Fruit fly (Drosophila melanogaster) whole organism, embryonic: ENCODE data around the gene CG17329.

Experiments used
- BtbVII ChIP-seq: fragments of 200-800 bp; sonication (Bioruptor generic); optimal IDR thresholded peaks from 3 replicates; lab custom pipeline; 2017; ENCODE audit warnings: missing biosample characterization, mild to moderate bottlenecking, missing genetic modification characterization
- CG10147 ChIP-seq: fragments of 200-800 bp; sonication (Bioruptor generic); optimal IDR thresholded peaks from 2 replicates; lab custom pipeline; 2019; ENCODE audit warnings: missing biosample characterization, mild to moderate bottlenecking, missing genetic modification characterization, moderate library complexity
- CG10267 ChIP-seq: fragments of 200-800 bp; sonication (Bioruptor generic); optimal IDR thresholded peaks from 2 replicates; lab custom pipeline; 2018; ENCODE audit warnings: missing biosample characterization, mild to moderate bottlenecking, missing genetic modification characterization, moderate library complexity
- CG10979 ChIP-seq: fragments of 200-800 bp; sonication (Bioruptor generic); optimal IDR thresholded peaks from 2 replicates; lab custom pipeline; 2018; ENCODE audit warnings: missing biosample characterization, mild to moderate bottlenecking, missing genetic modification characterization, moderate library complexity
- CG11093 ChIP-seq: fragments of 200-800 bp; sonication (Bioruptor generic); IDR thresholded peaks from 3 replicates; pipeline ENCODE4 v1.3.6; 2022; ENCODE audit warnings: missing biosample characterization, missing genetic modification characterization
- CG11695 ChIP-seq: fragments of 200-800 bp; sonication (Bioruptor generic); IDR thresholded peaks from 3 replicates; pipeline ENCODE4 v1.3.6; 2022; ENCODE audit warnings: missing biosample characterization, missing genetic modification characterization
- CG14667 ChIP-seq: fragments of 200-800 bp; sonication (Bioruptor generic); IDR thresholded peaks from 2 replicates; pipeline ENCODE4 v1.3.6; 2022; ENCODE audit warnings: missing biosample characterization, missing genetic modification characterization
- CG14860 ChIP-seq: fragments of 200-800 bp; sonication (Bioruptor generic); IDR thresholded peaks from 3 replicates; pipeline ENCODE4 v1.3.6; 2022; ENCODE audit warnings: missing biosample characterization, missing genetic modification characterization; ENCODE audit not compliant: partially characterized antibody
- CG17359 ChIP-seq: fragments of 200-800 bp; sonication (Bioruptor generic); optimal IDR thresholded peaks from 3 replicates; lab custom pipeline; 2018; ENCODE audit warnings: missing biosample characterization, mild to moderate bottlenecking, missing genetic modification characterization, moderate library complexity
- CG17568 ChIP-seq: fragments of 200-800 bp; sonication (Bioruptor generic); optimal IDR thresholded peaks from 2 replicates; lab custom pipeline; 2018; ENCODE audit warnings: missing biosample characterization, mild to moderate bottlenecking, missing genetic modification characterization, moderate library complexity
- CG17829 ChIP-seq: fragments of 200-800 bp; optimal IDR thresholded peaks from 2 replicates; lab custom pipeline; 2019; ENCODE audit warnings: missing biosample characterization, mild to moderate bottlenecking, missing genetic modification characterization, moderate library complexity
- CG18011 ChIP-seq: fragments of 200-800 bp; sonication (Bioruptor generic); optimal IDR thresholded peaks from 2 replicates; lab custom pipeline; 2017; ENCODE audit warnings: missing biosample characterization, missing genetic modification characterization, mild to moderate bottlenecking, moderate library complexity, missing genotype
- CG2120 ChIP-seq: fragments of 200-800 bp; sonication (Bioruptor generic); optimal IDR thresholded peaks from 3 replicates; lab custom pipeline; 2016; ENCODE audit warnings: missing biosample characterization, missing genetic modification characterization
- CG32772 ChIP-seq: fragments of 200-800 bp; sonication (Bioruptor generic); IDR thresholded peaks from 2 replicates; pipeline ENCODE4 v1.3.6; 2022; ENCODE audit warnings: missing biosample characterization, missing genetic modification characterization
- CG3995 ChIP-seq: fragments of 200-800 bp; sonication (Bioruptor generic); optimal IDR thresholded peaks from 3 replicates; lab custom pipeline; 2016; ENCODE audit warnings: missing biosample characterization, missing genetic modification characterization
- CG4404 ChIP-seq: fragments of 200-800 bp; sonication (Bioruptor generic); IDR thresholded peaks from 2 replicates; pipeline ENCODE4 v1.3.6; 2022; ENCODE audit warnings: missing biosample characterization, missing genetic modification characterization
- CG7839 ChIP-seq: fragments of 200-800 bp; sonication (Bioruptor generic); optimal IDR thresholded peaks from 3 replicates; lab custom pipeline; 2018; ENCODE audit warnings: missing biosample characterization, mild to moderate bottlenecking, missing genetic modification characterization, moderate library complexity
- CG8290 ChIP-seq, 3 experiments: fragments of 200-800 bp; sonication (Bioruptor generic); optimal IDR thresholded peaks; 2 replicates each; lab custom pipeline; 2016 to 2019; ENCODE audit warnings: missing biosample characterization in 3 of 3, missing genetic modification characterization in 3 of 3, mild to moderate bottlenecking in 2 of 3, moderate library complexity in 1 of 3
- CG9437 ChIP-seq: fragments of 200-800 bp; sonication (Bioruptor generic); optimal IDR thresholded peaks from 2 replicates; lab custom pipeline; 2018; ENCODE audit warnings: missing biosample characterization, mild to moderate bottlenecking, missing genetic modification characterization
- Dll ChIP-seq: fragments of 200-800 bp; sonication (Bioruptor generic); IDR thresholded peaks from 4 replicates; pipeline ENCODE4 v1.3.6; 2022; ENCODE audit warnings: missing biosample characterization, missing genetic modification characterization; ENCODE audit not compliant: partially characterized antibody
- Eip74EF ChIP-seq, 2 experiments: fragments of 200-800 bp in 1 of 2; fragments of >200 bp in 1 of 2; sonication (Bioruptor generic) in 1 of 2; optimal IDR thresholded peaks; 2 replicates each; lab custom pipeline; 2017 to 2019; ENCODE audit warnings: missing biosample characterization in 2 of 2, missing genetic modification characterization in 2 of 2, mild to moderate bottlenecking in 1 of 2, moderate library complexity in 1 of 2
- Elba2 ChIP-seq: fragments of 200-800 bp; sonication (Bioruptor generic); optimal IDR thresholded peaks from 3 replicates; lab custom pipeline; 2016; ENCODE audit warnings: missing biosample characterization, missing genetic modification characterization
- Ets97D ChIP-seq: fragments of 200-800 bp; sonication (Bioruptor generic); optimal IDR thresholded peaks from 3 replicates; lab custom pipeline; 2016; ENCODE audit warnings: missing biosample characterization, missing genetic modification characterization
- HLH4C ChIP-seq: fragments of 200-800 bp; sonication (Bioruptor generic); IDR thresholded peaks from 3 replicates; pipeline ENCODE4 v1.3.6; 2022; ENCODE audit warnings: missing biosample characterization, missing genetic modification characterization; ENCODE audit not compliant: partially characterized antibody
- HLHmδ ChIP-seq: fragments of 200-800 bp; sonication (Bioruptor generic); optimal IDR thresholded peaks from 2 replicates; lab custom pipeline; 2018; ENCODE audit warnings: missing biosample characterization, mild to moderate bottlenecking, missing genetic modification characterization, moderate library complexity
- Hmr ChIP-seq: fragments of 200-800 bp; sonication (Bioruptor generic); optimal IDR thresholded peaks from 3 replicates; lab custom pipeline; 2017; ENCODE audit warnings: mild to moderate bottlenecking, missing biosample characterization, missing genetic modification reagents, missing genetic modification characterization
- Hmx ChIP-seq: fragments of 200-800 bp; sonication (Bioruptor generic); optimal IDR thresholded peaks from 2 replicates; lab custom pipeline; 2016; ENCODE audit warnings: missing biosample characterization, missing genetic modification characterization
- Mad ChIP-seq: fragments of 200-800 bp; sonication (Bioruptor generic); optimal IDR thresholded peaks from 2 replicates; lab custom pipeline; 2016; ENCODE audit warnings: missing biosample characterization, missing genetic modification characterization
- Myb ChIP-seq: fragments of 200-800 bp; sonication (Bioruptor generic); optimal IDR thresholded peaks from 2 replicates; lab custom pipeline; 2016; ENCODE audit warnings: missing biosample characterization, missing genetic modification characterization
- NfI ChIP-seq: fragments of 200-800 bp; sonication (Bioruptor generic); optimal IDR thresholded peaks from 3 replicates; lab custom pipeline; 2018; ENCODE audit warnings: missing biosample characterization, mild to moderate bottlenecking, missing genetic modification characterization, moderate library complexity
- TFAM ChIP-seq: fragments of 200-800 bp; sonication (Bioruptor generic); optimal IDR thresholded peaks from 2 replicates; lab custom pipeline; 2017; ENCODE audit warnings: missing biosample characterization, missing genetic modification characterization, inconsistent platforms
- Xrp1 ChIP-seq: fragments of 200-800 bp; sonication (Bioruptor generic); IDR thresholded peaks from 2 replicates; pipeline ENCODE4 v1.3.6; 2022; ENCODE audit warnings: missing biosample characterization, missing genetic modification characterization
- abd-A ChIP-seq: fragments of 200-800 bp; sonication (Bioruptor generic); optimal IDR thresholded peaks from 3 replicates; lab custom pipeline; 2019; ENCODE audit warnings: missing biosample characterization, mild to moderate bottlenecking, missing genetic modification characterization, moderate library complexity
- ase ChIP-seq: fragments of 200-800 bp; sonication (Bioruptor generic); IDR thresholded peaks from 3 replicates; pipeline ENCODE4 v1.3.6; 2022; ENCODE audit warnings: missing biosample characterization, missing genetic modification characterization
- ash1 ChIP-seq: fragments of 200-800 bp; sonication (Bioruptor generic); optimal IDR thresholded peaks from 2 replicates; lab custom pipeline; 2018; ENCODE audit warnings: missing biosample characterization, mild to moderate bottlenecking, missing genetic modification characterization
- bcd ChIP-seq: fragments of 200-800 bp; sonication (Bioruptor generic); optimal IDR thresholded peaks from 2 replicates; lab custom pipeline; 2017; ENCODE audit warnings: missing biosample characterization, mild to moderate bottlenecking, missing genetic modification characterization
- bowl ChIP-seq: fragments of 200-800 bp; sonication (Bioruptor generic); IDR thresholded peaks from 2 replicates; pipeline ENCODE4 v1.3.6; 2022; ENCODE audit warnings: missing biosample characterization, missing genetic modification characterization
- dati ChIP-seq: fragments of 200-800 bp; sonication (Bioruptor generic); IDR thresholded peaks from 2 replicates; pipeline ENCODE4 v1.3.6; 2022; ENCODE audit warnings: missing biosample characterization, missing genetic modification characterization
- dm ChIP-seq: fragments of 200-800 bp; sonication (Bioruptor generic); optimal IDR thresholded peaks from 3 replicates; lab custom pipeline; 2016; ENCODE audit warnings: missing biosample characterization, missing genetic modification characterization
- kah ChIP-seq: fragments of 200-800 bp; sonication (Bioruptor generic); optimal IDR thresholded peaks from 2 replicates; lab custom pipeline; 2018; ENCODE audit warnings: missing biosample characterization, mild to moderate bottlenecking, missing genetic modification characterization
- kay ChIP-seq: fragments of 200-800 bp; sonication (Bioruptor generic); optimal IDR thresholded peaks from 2 replicates; lab custom pipeline; 2016; ENCODE audit warnings: missing biosample characterization, missing genetic modification characterization
- lola ChIP-seq, 3 experiments: fragments of >200 bp in 2 of 3; fragments of 200-800 bp in 1 of 3; sonication (Bioruptor generic) in 1 of 3; optimal IDR thresholded peaks; 2 replicates each; lab custom pipeline; 2017 to 2019; ENCODE audit warnings: missing biosample characterization in 3 of 3, missing genetic modification characterization in 3 of 3, mild to moderate bottlenecking in 1 of 3, moderate library complexity in 1 of 3
- maf-S ChIP-seq: fragments of 200-800 bp; sonication (Bioruptor generic); optimal IDR thresholded peaks from 2 replicates; lab custom pipeline; 2016; ENCODE audit warnings: missing biosample characterization, missing genetic modification characterization
- nerfin-1 ChIP-seq: fragments of 200-800 bp; sonication (Bioruptor generic); optimal IDR thresholded peaks from 3 replicates; lab custom pipeline; 2019; ENCODE audit warnings: missing biosample characterization, mild to moderate bottlenecking, missing genetic modification characterization, moderate library complexity
- phol ChIP-seq: fragments of 200-800 bp; sonication (Bioruptor generic); optimal IDR thresholded peaks from 3 replicates; lab custom pipeline; 2018; ENCODE audit warnings: missing biosample characterization, mild to moderate bottlenecking, missing genetic modification characterization, moderate library complexity
- schlank ChIP-seq: fragments of 200-800 bp; sonication (Bioruptor generic); optimal IDR thresholded peaks from 2 replicates; lab custom pipeline; 2018; ENCODE audit warnings: missing biosample characterization, mild to moderate bottlenecking, missing genetic modification characterization
- slp2 ChIP-seq: fragments of 200-800 bp; sonication (Bioruptor generic); optimal IDR thresholded peaks from 2 replicates; lab custom pipeline; 2016; ENCODE audit warnings: missing biosample characterization, missing genetic modification characterization
- ttk ChIP-seq: fragments of 200-800 bp; sonication (Bioruptor generic); IDR thresholded peaks from 2 replicates; pipeline ENCODE4 v2.1.2; 2022; ENCODE audit warnings: missing biosample characterization, missing genetic modification characterization
- wor ChIP-seq: fragments of 200-800 bp; sonication (Bioruptor generic); IDR thresholded peaks from 2 replicates; pipeline ENCODE4 v1.3.6; 2022; ENCODE audit warnings: missing biosample characterization, missing genetic modification characterization

CG17329 gene

DNA sequence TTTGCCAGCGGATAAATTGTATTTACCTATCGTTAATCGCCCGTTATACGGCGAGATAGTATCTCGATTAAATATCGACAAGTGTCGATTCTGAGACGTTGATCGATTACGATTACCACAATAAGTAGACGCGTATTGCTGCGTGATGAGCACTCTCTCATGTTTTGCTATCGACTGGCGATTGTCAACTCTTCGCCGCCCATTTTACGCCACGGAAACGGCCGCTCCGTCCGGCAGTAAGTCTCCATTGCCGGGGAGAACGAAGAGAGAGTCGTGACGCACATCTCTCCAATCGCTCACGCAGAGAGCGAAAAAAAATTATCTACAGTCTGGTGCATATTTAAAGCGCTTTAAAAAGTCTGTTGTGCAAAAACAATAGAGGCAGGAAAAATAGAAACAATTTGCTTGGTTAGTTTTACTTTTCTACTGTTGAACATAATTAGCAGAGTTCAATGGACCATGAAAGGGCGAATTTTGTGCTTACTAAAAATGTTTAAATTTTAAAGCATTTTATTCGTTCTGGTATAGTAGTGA lies 39.4 kb upstream of the CG17329 start, which contains the start of gene CG46309 (continued):
- TF ChIP-seq Hmx = no peak
- TF ChIP-seq CG7839 (tag; lab: Kevin White, UChicago) = no peak
- TF ChIP-seq CG11695 (GFP tag; lab: Robert Waterston, UW) = peak; percentile 59; the same call in 2 of the 3 replicates
- TF ChIP-seq Xrp1 (GFP tag; lab: Robert Waterston, UW) = peak; percentile 44; the same call in 1 of the 2 replicates
- TF ChIP-seq Elba2 = no peak
- TF ChIP-seq dati (GFP tag; lab: Robert Waterston, UW) = no peak
- no peak for TF ChIP-seq kah (GFP tag; lab: Kevin White, UChicago)
- TF ChIP-seq ase (GFP tag; lab: Robert Waterston, UW) = no peak
- TF ChIP-seq kay (GFP tag; lab: Kevin White, UChicago) = peak; percentile 49
- TF ChIP-seq lola (GFP tag; optimal IDR thresholded peaks at IDR 0.05; lab: Kevin White, UChicago) = no peak
- TF ChIP-seq wor (GFP tag; lab: Robert Waterston, UW) = no peak
- peak; percentile 36 for TF ChIP-seq CG10267 (tag; lab: Kevin White, UChicago)
- peak; percentile 53; the same call in 1 of the 2 replicates for TF ChIP-seq bowl (GFP tag; lab: Robert Waterston, UW)
- TF ChIP-seq slp2 (GFP tag; lab: Kevin White, UChicago) = no peak
- no peak for TF ChIP-seq nerfin-1 (tag; lab: Kevin White, UChicago)
- TF ChIP-seq CG9437 (GFP tag; lab: Kevin White, UChicago) = no peak
- peak; percentile 95 for TF ChIP-seq CG14860 (GFP tag; lab: Robert Waterston, UW)
- no peak for TF ChIP-seq HLHmδ (GFP tag; lab: Kevin White, UChicago)
- no peak for TF ChIP-seq CG3995 (GFP tag; lab: Kevin White, UChicago)
- TF ChIP-seq phol (tag; lab: Kevin White, UChicago) = no peak
- no peak for TF ChIP-seq dm
- no peak for TF ChIP-seq Mad (GFP tag; lab: Kevin White, UChicago)
- peak; percentile 70 for TF ChIP-seq CG17568 (GFP tag; lab: Kevin White, UChicago)
- peak; percentile 73 for TF ChIP-seq Myb
- TF ChIP-seq CG4404 (GFP tag; lab: Robert Waterston, UW) = no peak
- TF ChIP-seq NfI (GFP tag; lab: Kevin White, UChicago) = no peak
- peak; percentile 29 for TF ChIP-seq Hmr (GFP tag; lab: Kevin White, UChicago)
- TF ChIP-seq TFAM (GFP tag; lab: Kevin White, UChicago) = no peak
- TF ChIP-seq maf-S (GFP tag; lab: Kevin White, UChicago) = no peak
- TF ChIP-seq CG2120 (GFP tag; lab: Kevin White, UChicago) = peak; percentile 74
- no peak for TF ChIP-seq CG11093
- TF ChIP-seq ttk (GFP tag; lab: Robert Waterston, UW) = no peak
- TF ChIP-seq HLH4C (GFP tag; lab: Robert Waterston, UW) = peak; percentile 99
- TF ChIP-seq CG10979 = no peak
- TF ChIP-seq abd-A (tag; lab: Kevin White, UChicago) = no peak
- peak; percentile 23 for TF ChIP-seq schlank (tag; lab: Kevin White, UChicago)
- no peak for TF ChIP-seq CG14667 (GFP tag; lab: Robert Waterston, UW)
- TF ChIP-seq CG8290 (GFP tag; optimal IDR thresholded peaks at IDR 0.05; lab: Kevin White, UChicago) = peak; percentile 94
- peak; percentile 76 to 90 for TF ChIP-seq CG8290 (tag; optimal IDR thresholded peaks at IDR 0.05; lab: Kevin White, UChicago)
- peak; percentile 49 for TF ChIP-seq Ets97D (GFP tag; lab: Kevin White, UChicago)
- no peak for TF ChIP-seq ash1 (GFP tag; lab: Kevin White, UChicago)
- no peak for TF ChIP-seq CG18011 (GFP tag; lab: Kevin White, UChicago)
- TF ChIP-seq bcd (GFP tag; lab: Kevin White, UChicago) = no peak
- no peak for TF ChIP-seq CG10147 (GFP tag; lab: Kevin White, UChicago)
- peak; percentile 26 for TF ChIP-seq CG17359
- TF ChIP-seq Dll (GFP tag; lab: Robert Waterston, UW) = peak; percentile 86
- TF ChIP-seq CG32772 (GFP tag; lab: Robert Waterston, UW) = no peak
- peak; percentile 72 for TF ChIP-seq BtbVII (GFP tag; lab: Kevin White, UChicago)
- no peak for TF ChIP-seq Eip74EF (GFP tag; optimal IDR thresholded peaks at IDR 0.05; lab: Kevin White, UChicago)
- no peak for TF ChIP-seq CG17829 (tag; lab: Kevin White, UChicago)
